Worm (Caenorhabditis elegans) whole organism, late embryonic: Measurements from ENCODE around the gene R07B7.2.

ENCODE experiments used
- nfya-1 ChIP-seq: sonication (generic microtip); optimal IDR thresholded peaks from 2 replicates; lab custom pipeline; 2017; ENCODE audit warnings: missing genetic modification characterization, mild to moderate bottlenecking, missing compliant biosample characterization, antibody characterized with exemption, moderate library complexity
- pqm-1 ChIP-seq: sonication (generic microtip); optimal IDR thresholded peaks from 2 replicates; lab custom pipeline; 2016; ENCODE audit warnings: missing genetic modification characterization, missing compliant biosample characterization
- unc-42 ChIP-seq: sonication (generic microtip); optimal IDR thresholded peaks from 2 replicates; lab custom pipeline; 2016; ENCODE audit warnings: missing genotype, missing genetic modification characterization, missing compliant biosample characterization

- no peak for TF ChIP-seq pqm-1 (tag; lab: Kevin White, UChicago)
- TF ChIP-seq unc-42 (tag; lab: Kevin White, UChicago): no peak
- no peak for TF ChIP-seq nfya-1 (tag; lab: Kevin White, UChicago)
Measured at ce11 chrV:12095865-12096264, 36.3 kb upstream of the R07B7.2 start, which contains the start of gene nhr-207.
